Worm (Caenorhabditis elegans) whole organism, L4 larva: ENCODE results near the gene C29A12.1.

ENCODE experiments used
- F44E2.7 ChIP-seq: fragments of 200-800 bp; sonication (Bioruptor generic); IDR thresholded peaks from 2 replicates; pipeline ENCODE4 v2.1.2; 2022; ENCODE audit warnings: missing genetic modification characterization, missing compliant biosample characterization
- R02D3.7 ChIP-seq: fragments of 150-350 bp; sonication (generic microtip); optimal IDR thresholded peaks from 3 replicates; lab custom pipeline; 2014; ENCODE audit warnings: missing biosample characterization, missing genetic modification characterization
- Y48G9A.11 ChIP-seq: fragments of 200-800 bp; sonication (Bioruptor generic); IDR thresholded peaks from 2 replicates; pipeline ENCODE4 v1.3.6; 2022; ENCODE audit warnings: missing genetic modification reagents, missing genetic modification characterization, missing compliant biosample characterization
- Y5F2A.4 ChIP-seq: fragments of 200-800 bp; sonication (Bioruptor generic); optimal IDR thresholded peaks from 2 replicates; lab custom pipeline; 2018; ENCODE audit warnings: mild to moderate bottlenecking, missing genetic modification characterization, missing compliant biosample characterization
- ZK546.5 ChIP-seq, 2 experiments: sonication (generic microtip); optimal IDR thresholded peaks; 2 replicates each; lab custom pipeline; 2017; ENCODE audit warnings: missing biosample characterization in 2 of 2, missing genetic modification characterization in 2 of 2
- aha-1 ChIP-seq: fragments of 150-350 bp; peaks from one replicate; lab custom pipeline; 2014; ENCODE audit warnings: missing biosample characterization, missing genetic modification characterization
- ama-1 ChIP-seq: fragments of 150-350 bp; optimal IDR thresholded peaks from 2 replicates; lab custom pipeline; 2014; ENCODE audit warnings: inconsistent platforms, mixed read lengths
- attf-4 ChIP-seq: sonication (generic microtip); optimal IDR thresholded peaks from 3 replicates; lab custom pipeline; 2017; ENCODE audit warnings: missing biosample characterization, missing genetic modification characterization
- ceh-20 ChIP-seq: fragments of 200-800 bp; sonication (Bioruptor generic); IDR thresholded peaks from 2 replicates; pipeline ENCODE4 v1.3.6; 2022; ENCODE audit warnings: missing genetic modification reagents, missing genetic modification characterization, missing compliant biosample characterization
- ceh-32 ChIP-seq: sonication (generic microtip); optimal IDR thresholded peaks from 2 replicates; lab custom pipeline; 2016; ENCODE audit warnings: mild to moderate bottlenecking, missing genetic modification characterization, missing compliant biosample characterization; ENCODE audit not compliant: poor library complexity
- ceh-82 ChIP-seq: sonication (generic microtip); optimal IDR thresholded peaks from 2 replicates; lab custom pipeline; 2017; ENCODE audit warnings: missing biosample characterization, missing genetic modification characterization
- daf-12 ChIP-seq: fragments of 150-350 bp; optimal IDR thresholded peaks from 2 replicates; lab custom pipeline; 2014; ENCODE audit warnings: missing biosample characterization, missing genetic modification reagents, missing genetic modification characterization
- daf-16 ChIP-seq, 3 experiments: sonication (generic microtip); optimal IDR thresholded peaks; 2 replicates each; lab custom pipeline; 2016 to 2017; ENCODE audit warnings: missing genetic modification characterization in 3 of 3, missing genetic modification reagents in 3 of 3, mild to moderate bottlenecking in 2 of 3, missing compliant biosample characterization in 2 of 3, missing biosample characterization in 1 of 3, moderate library complexity in 1 of 3
- dmd-6 ChIP-seq: fragments of 200-800 bp; sonication (Bioruptor generic); IDR thresholded peaks from 2 replicates; pipeline ENCODE4 v1.3.6; 2022; ENCODE audit warnings: missing genetic modification reagents, missing genetic modification characterization, missing compliant biosample characterization
- dmd-8 ChIP-seq: fragments of 200-800 bp; sonication (Bioruptor generic); IDR thresholded peaks from 2 replicates; pipeline ENCODE4 v1.3.6; 2022; ENCODE audit warnings: missing genetic modification characterization, missing compliant biosample characterization
- dve-1 ChIP-seq: sonication (generic microtip); optimal IDR thresholded peaks from 2 replicates; lab custom pipeline; 2017; ENCODE audit warnings: antibody characterized with exemption, mild to moderate bottlenecking, missing genetic modification characterization, missing compliant biosample characterization; ENCODE audit not compliant: insufficient read depth
- egl-27 ChIP-seq: sonication (generic microtip); optimal IDR thresholded peaks from 3 replicates; lab custom pipeline; 2017; ENCODE audit warnings: missing biosample characterization, missing genetic modification reagents, missing genetic modification characterization
- hif-1 ChIP-seq, 2 experiments: sonication (generic microtip); optimal IDR thresholded peaks; 2 replicates each; lab custom pipeline; 2016 to 2017; ENCODE audit warnings: missing compliant biosample characterization in 2 of 2, missing genetic modification characterization in 2 of 2, missing genetic modification reagents in 2 of 2, missing genotype in 2 of 2, mild to moderate bottlenecking in 1 of 2
- hlh-11 ChIP-seq: fragments of 200-800 bp; sonication (Bioruptor generic); optimal IDR thresholded peaks from 2 replicates; lab custom pipeline; 2018; ENCODE audit warnings: mild to moderate bottlenecking, missing genetic modification characterization, missing compliant biosample characterization
- hlh-30 ChIP-seq: sonication (generic microtip); optimal IDR thresholded peaks from 2 replicates; lab custom pipeline; 2017; ENCODE audit warnings: antibody characterized with exemption, mild to moderate bottlenecking, missing genetic modification characterization, missing compliant biosample characterization; ENCODE audit not compliant: insufficient read depth
- hmg-1.1 ChIP-seq: fragments of 200-800 bp; sonication (Bioruptor generic); IDR thresholded peaks from 2 replicates; pipeline ENCODE4 v1.3.6; 2022; ENCODE audit warnings: missing genetic modification reagents, missing genetic modification characterization, missing compliant biosample characterization
- jun-1 ChIP-seq: fragments of 150-350 bp; optimal IDR thresholded peaks from 2 replicates; lab custom pipeline; 2014; ENCODE audit warnings: missing biosample characterization, missing genetic modification reagents, missing genetic modification characterization
- lin-1 ChIP-seq: fragments of 200-800 bp; sonication (Bioruptor generic); IDR thresholded peaks from 2 replicates; pipeline ENCODE4 v1.3.6; 2022; ENCODE audit warnings: missing genetic modification reagents, missing genetic modification characterization, missing compliant biosample characterization
- madf-9 ChIP-seq: fragments of 200-800 bp; sonication (Bioruptor generic); conservative IDR thresholded peaks from 2 replicates; pipeline ENCODE4 v1.3.6; 2022; ENCODE audit warnings: missing genetic modification reagents, missing genetic modification characterization, missing compliant biosample characterization
- mdl-1 ChIP-seq, 2 experiments: fragments of 150-350 bp in 1 of 2; sonication (generic microtip) in 1 of 2; optimal IDR thresholded peaks; 2 replicates each; lab custom pipeline; 2014 to 2017; ENCODE audit warnings: missing biosample characterization in 2 of 2, missing genetic modification characterization in 2 of 2
- mxl-2 ChIP-seq: fragments of 200-800 bp; sonication (Bioruptor generic); conservative IDR thresholded peaks from 2 replicates; pipeline ENCODE4 v1.3.6; 2022; ENCODE audit warnings: missing genetic modification reagents, missing genetic modification characterization, missing compliant biosample characterization
- nhr-102 ChIP-seq: sonication (generic microtip); optimal IDR thresholded peaks from 2 replicates; lab custom pipeline; 2016; ENCODE audit warnings: mild to moderate bottlenecking, missing genetic modification characterization, moderate library complexity, missing compliant biosample characterization
- nhr-25 ChIP-seq: sonication (generic microtip); optimal IDR thresholded peaks from 2 replicates; lab custom pipeline; 2017; ENCODE audit warnings: missing genetic modification characterization, mild to moderate bottlenecking, missing compliant biosample characterization, antibody characterized with exemption, moderate library complexity, borderline replicate concordance; ENCODE audit not compliant: insufficient read depth
- nhr-28 ChIP-seq: fragments of 150-350 bp; optimal IDR thresholded peaks from 2 replicates; lab custom pipeline; 2014; ENCODE audit warnings: missing biosample characterization, missing genetic modification characterization
- nhr-41 ChIP-seq: fragments of 200-800 bp; sonication (Bioruptor generic); IDR thresholded peaks from 2 replicates; pipeline ENCODE4 v1.3.6; 2022; ENCODE audit warnings: missing genetic modification reagents, missing genetic modification characterization, missing compliant biosample characterization
- nhr-42 ChIP-seq: fragments of 200-800 bp; sonication (Bioruptor generic); IDR thresholded peaks from 2 replicates; pipeline ENCODE4 v1.3.6; 2022; ENCODE audit warnings: missing genetic modification characterization, missing compliant biosample characterization
- nhr-48 ChIP-seq: sonication (generic microtip); optimal IDR thresholded peaks from 2 replicates; lab custom pipeline; 2016; ENCODE audit warnings: mild to moderate bottlenecking, missing genetic modification characterization, missing compliant biosample characterization
- nhr-76 ChIP-seq: fragments of 150-350 bp; optimal IDR thresholded peaks from 2 replicates; lab custom pipeline; 2014; ENCODE audit warnings: missing biosample characterization, missing genetic modification characterization
- nhr-77 ChIP-seq: fragments of 150-350 bp; optimal IDR thresholded peaks from 2 replicates; lab custom pipeline; 2014; ENCODE audit warnings: missing biosample characterization, missing genetic modification characterization
- pha-4 ChIP-seq, 2 experiments: fragments of 150-350 bp in 1 of 2; fragments of 200-800 bp in 1 of 2; sonication (Bioruptor generic) in 1 of 2; IDR thresholded peaks in 1 of 2; optimal IDR thresholded peaks in 1 of 2; 2 replicates each; pipeline versions ENCODE4 v1.3.6 to Lab custom; 2014 to 2022; ENCODE audit warnings: missing genetic modification characterization in 2 of 2, missing genetic modification reagents in 2 of 2, missing biosample characterization in 1 of 2, missing compliant biosample characterization in 1 of 2
- php-3 ChIP-seq: fragments of 200-800 bp; sonication (Bioruptor generic); IDR thresholded peaks from 2 replicates; pipeline ENCODE4 v1.3.6; 2022; ENCODE audit warnings: missing genetic modification reagents, missing genetic modification characterization, missing compliant biosample characterization
- pqm-1 ChIP-seq: sonication (generic microtip); optimal IDR thresholded peaks from 2 replicates; lab custom pipeline; 2017; ENCODE audit warnings: missing biosample characterization, missing genetic modification characterization
- saeg-2 ChIP-seq: fragments of 200-800 bp; sonication (Bioruptor generic); IDR thresholded peaks from 2 replicates; pipeline ENCODE4 v1.3.6; 2022; ENCODE audit warnings: missing genetic modification reagents, missing genetic modification characterization, missing compliant biosample characterization
- snpc-1.2 ChIP-seq: fragments of 200-800 bp; sonication (Bioruptor generic); IDR thresholded peaks from 2 replicates; pipeline ENCODE4 v1.3.6; 2022; ENCODE audit warnings: missing genetic modification reagents, missing genetic modification characterization, missing compliant biosample characterization
- tra-1 ChIP-seq: fragments of 200-800 bp; sonication (Bioruptor generic); IDR thresholded peaks from 2 replicates; pipeline ENCODE4 v1.3.6; 2022; ENCODE audit warnings: missing genetic modification reagents, missing genetic modification characterization, missing compliant biosample characterization
- unc-130 ChIP-seq: sonication (generic microtip); optimal IDR thresholded peaks from 2 replicates; lab custom pipeline; 2016; ENCODE audit warnings: missing genetic modification reagents, missing genetic modification characterization, missing compliant biosample characterization
- unc-62 ChIP-seq, 3 experiments: fragments of 150-350 bp in 1 of 3; sonication (generic microtip); optimal IDR thresholded peaks in 2 of 3; peaks in 1 of 3; 1 replicate in 1 of 3; 2 replicates in 2 of 3; lab custom pipeline; 2014 to 2017; ENCODE audit warnings: missing biosample characterization in 3 of 3, missing genetic modification characterization in 3 of 3, missing genetic modification reagents in 3 of 3, missing genotype in 1 of 3
- zfp-3 ChIP-seq: fragments of 200-800 bp; sonication (Bioruptor generic); conservative IDR thresholded peaks from 2 replicates; pipeline ENCODE4 v1.3.6; 2022; ENCODE audit warnings: missing genetic modification reagents, missing genetic modification characterization, missing compliant biosample characterization

C29A12.1 gene

ce11 chrV:10802060-10802459 lies 11.2 kb downstream of the C29A12.1 start (continued):
- TF ChIP-seq tra-1 (GFP tag; lab: Robert Waterston, UW) (peak; percentile 95), nhr-48 (tag; lab: Kevin White, UChicago) (peak; percentile 83), unc-130 (GFP tag; lab: Kevin White, UChicago) (no peak), ZK546.5 (tag; optimal IDR thresholded peaks at IDR 0.05; lab: Kevin White, UChicago) (no peak)
- TF ChIP-seq, all 104 proteins: peak for 20

DNA sequence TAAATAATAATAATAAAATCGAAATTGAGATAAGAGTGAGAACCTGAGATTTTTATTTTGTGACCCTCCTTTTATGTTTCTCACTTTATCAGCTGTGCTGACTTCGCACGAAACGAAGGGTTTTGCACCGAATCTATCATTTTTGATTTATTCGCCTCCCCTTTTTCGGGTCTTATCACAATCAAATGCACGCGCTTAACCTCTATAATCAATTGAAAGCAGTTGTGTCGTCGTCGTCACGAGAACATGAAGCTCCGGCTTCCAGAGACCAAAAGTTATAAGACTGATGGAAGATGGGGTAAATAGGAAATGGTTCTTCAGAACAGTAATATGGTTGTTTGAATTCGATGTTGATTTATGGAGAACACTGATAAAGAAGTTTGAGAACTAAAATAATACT lies 12.1 kb downstream of the C29A12.1 start, which contains the start of gene D1054.18:
Gene D1054.18 (minus strand): TSS at position 45 of the 400 bp plus-strand sequence.
- TF ChIP-seq daf-16 (GFP tag; optimal IDR thresholded peaks at IDR 0.05; lab: Kevin White, UChicago), result no peak
- peak; percentile 89 for TF ChIP-seq daf-16 (tag; optimal IDR thresholded peaks at IDR 0.05; lab: Kevin White, UChicago)
- peak; percentile 91 for TF ChIP-seq hlh-11 (tag; lab: Kevin White, UChicago)
- no peak for TF ChIP-seq zfp-3
- TF ChIP-seq Y48G9A.11 (GFP tag; lab: Robert Waterston, UW), result no peak
- TF ChIP-seq nhr-28, result peak; percentile 84
- TF ChIP-seq nhr-77, result peak; percentile 64
- TF ChIP-seq ceh-20 (GFP tag; lab: Robert Waterston, UW), result peak; percentile 63; the same call in 1 of the 2 replicates
- TF ChIP-seq dve-1 (tag; lab: Kevin White, UChicago), result peak; percentile 67
- peak; percentile 27; the same call in 1 of the 2 replicates for TF ChIP-seq pha-4 (GFP tag; IDR thresholded peaks at IDR 0.05; lab: Robert Waterston, UW)
- TF ChIP-seq pha-4 (tag; optimal IDR thresholded peaks at IDR 0.05; lab: Kevin White, UChicago), result no peak
- peak in 1 of 2 experiments; percentile 39 for TF ChIP-seq mdl-1 (tag; optimal IDR thresholded peaks at IDR 0.05; lab: Kevin White, UChicago)
- peak; percentile 85 for TF ChIP-seq nhr-41
- TF ChIP-seq lin-1 (GFP tag; lab: Robert Waterston, UW), result peak; percentile 66; the same call in 1 of the 2 replicates
- peak; percentile 42; the same call in 1 of the 2 replicates for TF ChIP-seq saeg-2 (GFP tag; lab: Robert Waterston, UW)
- peak; percentile 36 for TF ChIP-seq aha-1
- no peak for TF ChIP-seq Y5F2A.4 (GFP tag; lab: Kevin White, UChicago)
- TF ChIP-seq php-3 (GFP tag; lab: Robert Waterston, UW), result peak; percentile 97
- peak; percentile 55 for TF ChIP-seq hlh-30 (tag; lab: Kevin White, UChicago)
- no peak for TF ChIP-seq F44E2.7 (GFP tag; lab: Robert Waterston, UW)
- TF ChIP-seq tra-1 (GFP tag; lab: Robert Waterston, UW), result peak; percentile 66; the same call in 1 of the 2 replicates
- peak; percentile 42 for TF ChIP-seq nhr-102
- TF ChIP-seq jun-1 (tag; lab: Kevin White, UChicago), result no peak
- peak; percentile 51 to 96 for TF ChIP-seq unc-62 (GFP tag; optimal IDR thresholded peaks at IDR 0.05 in 1 of 2; lab: Kevin White, UChicago)
- no peak for TF ChIP-seq unc-62 (tag; optimal IDR thresholded peaks at IDR 0.05; lab: Kevin White, UChicago)
- TF ChIP-seq nhr-48 (tag; lab: Kevin White, UChicago), result peak; percentile 30
- peak; percentile 93 for TF ChIP-seq pqm-1 (tag; lab: Kevin White, UChicago)
- TF ChIP-seq madf-9 (GFP tag; lab: Robert Waterston, UW), result no peak
- peak; percentile 95 for TF ChIP-seq dmd-6

DNA sequence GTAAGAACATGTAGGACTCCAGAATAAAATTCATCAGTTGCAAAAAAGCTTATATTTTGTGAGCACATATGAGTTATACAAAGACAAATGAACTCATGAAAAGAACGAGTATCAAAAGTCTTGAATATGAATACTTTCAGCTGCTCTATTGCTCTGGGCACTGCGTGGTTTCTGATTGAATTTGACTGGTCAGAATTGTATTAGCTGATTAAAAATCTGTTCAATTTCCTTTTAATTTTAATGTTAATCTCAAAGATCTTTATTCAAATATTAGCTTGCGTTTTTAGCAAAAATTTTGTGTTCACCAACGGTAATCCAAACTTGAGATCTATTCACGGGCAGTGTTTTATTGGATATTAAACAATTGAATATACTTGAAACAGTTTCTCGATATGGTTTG lies 15.2 kb downstream of the C29A12.1 start, which contains the start of gene srh-184:
Gene srh-184 (minus strand): TSS at position 101 of the 400 bp plus-strand sequence.
- TF ChIP-seq nhr-25 (tag; lab: Kevin White, UChicago) (no peak), snpc-1.2 (no peak), ama-1 (lab: Kevin White, UChicago) (no peak), nhr-76 (tag; lab: Kevin White, UChicago) (no peak), ceh-20 (GFP tag; lab: Robert Waterston, UW) (no peak), hmg-1.1 (GFP tag; lab: Robert Waterston, UW) (no peak), hif-1 (tag; optimal IDR thresholded peaks at IDR 0.05; lab: Kevin White, UChicago) (no peak), ceh-32 (tag; lab: Kevin White, UChicago) (no peak), saeg-2 (GFP tag; lab: Robert Waterston, UW) (no peak), dmd-8 (GFP tag; lab: Robert Waterston, UW) (no peak), R02D3.7 (tag; lab: Kevin White, UChicago) (no peak), pqm-1 (tag; lab: Kevin White, UChicago) (no peak), mxl-2 (GFP tag; lab: Robert Waterston, UW) (no peak), Y5F2A.4 (GFP tag; lab: Kevin White, UChicago) (no peak), nhr-42 (no peak), egl-27 (no peak), ceh-82 (tag; lab: Kevin White, UChicago) (no peak), attf-4 (no peak), daf-12 (no peak)
